Fruit fly (Drosophila melanogaster) whole organism, embryonic: ENCODE results near the gene sol.

Experiments
- BEAF-32 ChIP-seq: fragments of 200-800 bp; sonication (Bioruptor generic); optimal IDR thresholded peaks from 3 replicates; lab custom pipeline; 2017; ENCODE audit warnings: missing biosample characterization, missing genetic modification characterization, mild to moderate bottlenecking, moderate library complexity, missing genetic modification reagents
- C15 ChIP-seq: fragments of 200-800 bp; sonication (Bioruptor generic); IDR thresholded peaks from 3 replicates; pipeline ENCODE4 v1.3.6; 2022; ENCODE audit warnings: missing biosample characterization, missing genetic modification characterization
- CG10147 ChIP-seq: fragments of 200-800 bp; sonication (Bioruptor generic); optimal IDR thresholded peaks from 2 replicates; lab custom pipeline; 2019; ENCODE audit warnings: missing biosample characterization, mild to moderate bottlenecking, missing genetic modification characterization, moderate library complexity
- CG11247 ChIP-seq: fragments of 200-800 bp; sonication (Bioruptor generic); IDR thresholded peaks from 2 replicates; pipeline ENCODE4 v1.3.6; 2022; ENCODE audit warnings: missing biosample characterization, missing genetic modification characterization
- CG12104 ChIP-seq: fragments of 200-800 bp; sonication (Bioruptor generic); optimal IDR thresholded peaks from 3 replicates; lab custom pipeline; 2016; ENCODE audit warnings: missing biosample characterization, missing genetic modification characterization
- CG14050 ChIP-seq: fragments of 200-800 bp; sonication (Bioruptor generic); IDR thresholded peaks from 3 replicates; pipeline ENCODE4 v1.3.6; 2022; ENCODE audit warnings: missing biosample characterization, missing genetic modification characterization
- CG14710 ChIP-seq: fragments of 200-800 bp; sonication (Bioruptor generic); optimal IDR thresholded peaks from 3 replicates; lab custom pipeline; 2019; ENCODE audit warnings: missing biosample characterization, mild to moderate bottlenecking, missing genetic modification characterization, moderate library complexity
- CG14965 ChIP-seq: fragments of 200-800 bp; sonication (Bioruptor generic); optimal IDR thresholded peaks from 2 replicates; lab custom pipeline; 2016; ENCODE audit warnings: missing biosample characterization, missing genetic modification characterization, borderline replicate concordance
- CG15073 ChIP-seq: fragments of 200-800 bp; sonication (Bioruptor generic); optimal IDR thresholded peaks from 2 replicates; lab custom pipeline; 2016; ENCODE audit warnings: missing biosample characterization, missing genetic modification characterization
- CG1602 ChIP-seq: fragments of 200-800 bp; sonication (Bioruptor generic); optimal IDR thresholded peaks from 3 replicates; lab custom pipeline; 2016; ENCODE audit warnings: missing biosample characterization, missing genetic modification characterization
- CG1647 ChIP-seq: fragments of 200-800 bp; sonication (Bioruptor generic); optimal IDR thresholded peaks from 3 replicates; lab custom pipeline; 2016; ENCODE audit warnings: missing biosample characterization, missing genetic modification characterization
- CG16779 ChIP-seq: fragments of 200-800 bp; sonication (Bioruptor generic); IDR thresholded peaks from 2 replicates; pipeline ENCODE4 v1.3.6; 2022; ENCODE audit warnings: missing biosample characterization, missing genetic modification characterization
- CG16813 ChIP-seq: fragments of 200-800 bp; sonication (Bioruptor generic); IDR thresholded peaks from 3 replicates; pipeline ENCODE4 v1.3.6; 2022; ENCODE audit warnings: missing biosample characterization, missing genetic modification characterization; ENCODE audit not compliant: partially characterized antibody
- CG17912 ChIP-seq: fragments of 200-800 bp; sonication (Bioruptor generic); optimal IDR thresholded peaks from 2 replicates; lab custom pipeline; 2018; ENCODE audit warnings: missing biosample characterization, mild to moderate bottlenecking, missing genetic modification characterization
- CG1832 ChIP-seq: fragments of 200-800 bp; sonication (Bioruptor generic); optimal IDR thresholded peaks from 2 replicates; lab custom pipeline; 2017; ENCODE audit warnings: missing biosample characterization, mild to moderate bottlenecking, missing genetic modification characterization, inconsistent platforms
- CG31365 ChIP-seq: fragments of 200-800 bp; sonication (Bioruptor generic); optimal IDR thresholded peaks from 2 replicates; lab custom pipeline; 2018; ENCODE audit warnings: missing biosample characterization, mild to moderate bottlenecking, missing genetic modification characterization
- CG4360 ChIP-seq: fragments of 200-800 bp; sonication (Bioruptor generic); IDR thresholded peaks from 2 replicates; pipeline ENCODE4 v1.3.6; 2022; ENCODE audit warnings: missing biosample characterization, missing genetic modification characterization
- CG5245 ChIP-seq: fragments of 200-800 bp; sonication (Bioruptor generic); optimal IDR thresholded peaks from 3 replicates; lab custom pipeline; 2016; ENCODE audit warnings: missing biosample characterization, missing genetic modification characterization
- CG6654 ChIP-seq: fragments of 200-800 bp; sonication (Bioruptor generic); optimal IDR thresholded peaks from 2 replicates; lab custom pipeline; 2017; ENCODE audit warnings: missing biosample characterization, mild to moderate bottlenecking, missing genetic modification characterization
- CG6791 ChIP-seq: fragments of 200-800 bp; sonication (Bioruptor generic); IDR thresholded peaks from 3 replicates; pipeline ENCODE4 v1.3.6; 2022; ENCODE audit warnings: missing biosample characterization, missing genetic modification characterization; ENCODE audit not compliant: partially characterized antibody
- CG6854 ChIP-seq: fragments of 200-800 bp; sonication (Bioruptor generic); optimal IDR thresholded peaks from 3 replicates; lab custom pipeline; 2017; ENCODE audit warnings: missing biosample characterization, mild to moderate bottlenecking, missing genetic modification characterization
- CG7987 ChIP-seq: fragments of 200-800 bp; sonication (Bioruptor generic); optimal IDR thresholded peaks from 2 replicates; lab custom pipeline; 2018; ENCODE audit warnings: missing biosample characterization, mild to moderate bottlenecking, missing genetic modification characterization, moderate library complexity
- CHES-1-like ChIP-seq: fragments of 200-800 bp; sonication (Bioruptor generic); optimal IDR thresholded peaks from 2 replicates; lab custom pipeline; 2016; ENCODE audit warnings: missing biosample characterization, missing genetic modification characterization
- Dbx ChIP-seq: fragments of 200-800 bp; sonication (Bioruptor generic); IDR thresholded peaks from 3 replicates; pipeline ENCODE4 v1.3.6; 2022; ENCODE audit warnings: missing biosample characterization, missing genetic modification characterization
- Doc2 ChIP-seq: fragments of 200-800 bp; sonication (Bioruptor generic); IDR thresholded peaks from 2 replicates; pipeline ENCODE4 v1.3.6; 2022; ENCODE audit warnings: missing biosample characterization, missing genetic modification characterization
- Drgx ChIP-seq: fragments of 200-800 bp; sonication (Bioruptor generic); IDR thresholded peaks from 2 replicates; pipeline ENCODE4 v1.3.6; 2022; ENCODE audit warnings: missing biosample characterization, missing genetic modification characterization
- Ravus ChIP-seq: fragments of 200-800 bp; sonication (Bioruptor generic); IDR thresholded peaks from 2 replicates; pipeline ENCODE4 v1.3.6; 2022; ENCODE audit warnings: missing biosample characterization, missing genetic modification characterization
- Sox102F ChIP-seq: fragments of 200-800 bp; sonication (Bioruptor generic); optimal IDR thresholded peaks from 2 replicates; lab custom pipeline; 2018; ENCODE audit warnings: missing biosample characterization, mild to moderate bottlenecking, missing genetic modification characterization, moderate library complexity
- bab2 ChIP-seq: fragments of 200-800 bp; sonication (Bioruptor generic); optimal IDR thresholded peaks from 2 replicates; lab custom pipeline; 2016; ENCODE audit warnings: missing biosample characterization, missing genetic modification characterization
- da ChIP-seq: fragments of 200-800 bp; sonication (Bioruptor generic); optimal IDR thresholded peaks from 2 replicates; lab custom pipeline; 2016; ENCODE audit warnings: missing biosample characterization, missing genetic modification characterization
- dan ChIP-seq: fragments of 200-800 bp; sonication (Bioruptor generic); IDR thresholded peaks from 2 replicates; pipeline ENCODE4 v1.3.6; 2022; ENCODE audit warnings: missing biosample characterization, missing genetic modification characterization
- dimm ChIP-seq: fragments of 200-800 bp; sonication (Bioruptor generic); IDR thresholded peaks from 2 replicates; pipeline ENCODE4 v1.3.6; 2022; ENCODE audit warnings: missing biosample characterization, missing genetic modification characterization
- dpn ChIP-seq, 2 experiments: fragments of 200-800 bp; sonication (Bioruptor generic); optimal IDR thresholded peaks; 3 replicates each; lab custom pipeline; 2016; ENCODE audit warnings: missing biosample characterization in 2 of 2, missing genetic modification characterization in 2 of 2
- en ChIP-seq: fragments of 200-800 bp; sonication (Bioruptor generic); optimal IDR thresholded peaks from 2 replicates; lab custom pipeline; 2016; ENCODE audit warnings: missing biosample characterization, missing genetic modification characterization
- gcm2 ChIP-seq: fragments of 200-800 bp; sonication (Bioruptor generic); optimal IDR thresholded peaks from 2 replicates; lab custom pipeline; 2016; ENCODE audit warnings: missing biosample characterization, missing genetic modification characterization
- klu ChIP-seq: fragments of 200-800 bp; sonication (Bioruptor generic); IDR thresholded peaks from 2 replicates; pipeline ENCODE4 v1.3.6; 2022; ENCODE audit warnings: missing biosample characterization, missing genetic modification characterization
- kni ChIP-seq: fragments of 200-800 bp; sonication (Bioruptor generic); optimal IDR thresholded peaks from 3 replicates; lab custom pipeline; 2017; ENCODE audit warnings: mild to moderate bottlenecking, missing biosample characterization, missing genetic modification reagents, missing genetic modification characterization
- nom ChIP-seq: fragments of 200-800 bp; sonication (Bioruptor generic); optimal IDR thresholded peaks from 2 replicates; lab custom pipeline; 2017; ENCODE audit warnings: missing biosample characterization, missing genetic modification characterization, mild to moderate bottlenecking, moderate library complexity, missing genetic modification reagents
- otp ChIP-seq: fragments of 200-800 bp; sonication (Bioruptor generic); IDR thresholded peaks from 3 replicates; pipeline ENCODE4, ENCODE4 v1.3.6; 2022; ENCODE audit warnings: missing biosample characterization, missing genetic modification characterization
- phol ChIP-seq: fragments of 200-800 bp; sonication (Bioruptor generic); optimal IDR thresholded peaks from 3 replicates; lab custom pipeline; 2018; ENCODE audit warnings: missing biosample characterization, mild to moderate bottlenecking, missing genetic modification characterization, moderate library complexity
- pnt ChIP-seq: fragments of 200-800 bp; sonication (Bioruptor generic); optimal IDR thresholded peaks from 3 replicates; lab custom pipeline; 2016; ENCODE audit warnings: missing biosample characterization, missing genetic modification characterization
- pum ChIP-seq: fragments of 200-800 bp; sonication (Bioruptor generic); optimal IDR thresholded peaks from 2 replicates; lab custom pipeline; 2016; ENCODE audit warnings: missing biosample characterization, missing genetic modification characterization
- pzg ChIP-seq: fragments of 200-800 bp; sonication (Bioruptor generic); optimal IDR thresholded peaks from 3 replicates; lab custom pipeline; 2018; ENCODE audit warnings: missing biosample characterization, mild to moderate bottlenecking, missing genetic modification characterization, moderate library complexity
- sens-2 ChIP-seq: fragments of 200-800 bp; sonication (Bioruptor generic); IDR thresholded peaks from 2 replicates; pipeline ENCODE4 v1.3.6; 2022; ENCODE audit warnings: missing biosample characterization, missing genetic modification characterization
- slou ChIP-seq: fragments of 200-800 bp; sonication (Bioruptor generic); optimal IDR thresholded peaks from 3 replicates; lab custom pipeline; 2016; ENCODE audit warnings: missing biosample characterization, missing genetic modification characterization
- stwl ChIP-seq: fragments of 200-800 bp; sonication (Bioruptor generic); optimal IDR thresholded peaks from 3 replicates; lab custom pipeline; 2018; ENCODE audit warnings: missing biosample characterization, mild to moderate bottlenecking, missing genetic modification characterization, moderate library complexity
- tna ChIP-seq: fragments of 200-800 bp; sonication (Bioruptor generic); IDR thresholded peaks from 2 replicates; pipeline ENCODE4 v1.3.6; 2022; ENCODE audit warnings: missing biosample characterization, missing genetic modification characterization; ENCODE audit not compliant: partially characterized antibody
- trh ChIP-seq: fragments of 200-800 bp; sonication (Bioruptor generic); optimal IDR thresholded peaks from 2 replicates; lab custom pipeline; 2016; ENCODE audit warnings: missing biosample characterization, missing genetic modification characterization
- unpg ChIP-seq: fragments of 200-800 bp; sonication (Bioruptor generic); optimal IDR thresholded peaks from 3 replicates; lab custom pipeline; 2018; ENCODE audit warnings: missing biosample characterization, mild to moderate bottlenecking, missing genetic modification characterization, moderate library complexity
- wek ChIP-seq: fragments of 200-800 bp; sonication (Bioruptor generic); optimal IDR thresholded peaks from 3 replicates; lab custom pipeline; 2018; ENCODE audit warnings: missing biosample characterization, mild to moderate bottlenecking, missing genetic modification characterization, moderate library complexity

sol gene

dm6 chrX:21349800-21350309 lies at the start of gene sol, which contains the start of gene peng (continued):
- peak; percentile 78 for TF ChIP-seq pum (GFP tag; lab: Kevin White, UChicago)
- peak; percentile 35; the same call in 1 of the 2 replicates for TF ChIP-seq Drgx (GFP tag; lab: Robert Waterston, UW)
- peak; percentile 60 for TF ChIP-seq CG5245 (GFP tag; lab: Kevin White, UChicago)
- TF ChIP-seq Sox102F (GFP tag; lab: Kevin White, UChicago): peak; percentile 69
- peak; percentile 77 for TF ChIP-seq slou (GFP tag; lab: Kevin White, UChicago)
- TF ChIP-seq phol (tag; lab: Kevin White, UChicago): peak; percentile 77
- TF ChIP-seq CG16779 (GFP tag; lab: Robert Waterston, UW): no peak
- TF ChIP-seq CG31365 (tag; lab: Kevin White, UChicago): no peak
- peak; percentile 52 for TF ChIP-seq klu
- peak; percentile 78 for TF ChIP-seq bab2
- TF ChIP-seq pzg: peak; percentile 42
- no peak for TF ChIP-seq dimm (GFP tag; lab: Robert Waterston, UW)
- TF ChIP-seq nom (GFP tag; lab: Kevin White, UChicago): peak; percentile 18
- peak; percentile 15 for TF ChIP-seq CG7987 (GFP tag; lab: Kevin White, UChicago)
- TF ChIP-seq C15 (GFP tag; lab: Robert Waterston, UW): 0 out of 3 replicates have a peak, but pooled peaks have one; percentile 25
- TF ChIP-seq CHES-1-like (GFP tag; lab: Kevin White, UChicago): peak; percentile 39
- TF ChIP-seq en (GFP tag; lab: Kevin White, UChicago): peak; percentile 38
- TF ChIP-seq CG1647: peak; percentile 40
- TF ChIP-seq CG10147: peak; percentile 72
- peak; percentile 46 for TF ChIP-seq trh (GFP tag; lab: Kevin White, UChicago)
- TF ChIP-seq sens-2 (GFP tag; lab: Robert Waterston, UW): 0 out of 2 replicates have a peak, but pooled peaks have one; percentile 4
- TF ChIP-seq CG4360 (GFP tag; lab: Robert Waterston, UW): no peak
- no peak for TF ChIP-seq CG1832 (GFP tag; lab: Kevin White, UChicago)
- no peak for TF ChIP-seq CG15073 (GFP tag; lab: Kevin White, UChicago)
- TF ChIP-seq CG6654 (GFP tag; lab: Kevin White, UChicago): no peak
- peak; percentile 38 for TF ChIP-seq CG6854
- peak; percentile 69 to 81 for TF ChIP-seq dpn (GFP tag; optimal IDR thresholded peaks at IDR 0.05; lab: Kevin White, UChicago)
- TF ChIP-seq BEAF-32 (GFP tag; lab: Kevin White, UChicago): peak; percentile 44
- TF ChIP-seq stwl: peak; percentile 86
- TF ChIP-seq wek: no peak
- no peak for TF ChIP-seq otp (GFP tag; lab: Robert Waterston, UW)
- no peak for TF ChIP-seq Doc2 (GFP tag; lab: Robert Waterston, UW)
- TF ChIP-seq kni: no peak
- no peak for TF ChIP-seq CG14965 (GFP tag; lab: Kevin White, UChicago)
- TF ChIP-seq tna (GFP tag; lab: Robert Waterston, UW): no peak
- peak; percentile 59; the same call in 2 of the 3 replicates for TF ChIP-seq CG14050 (GFP tag; lab: Robert Waterston, UW)
- peak; percentile 64; the same call in 1 of the 2 replicates for TF ChIP-seq CG11247 (GFP tag; lab: Robert Waterston, UW)
- TF ChIP-seq CG6791 (GFP tag; lab: Robert Waterston, UW): peak; percentile 73
- no peak for TF ChIP-seq CG17912
- TF ChIP-seq pnt (GFP tag; lab: Kevin White, UChicago): peak; percentile 59
- peak; percentile 39 for TF ChIP-seq gcm2
- peak; percentile 80 for TF ChIP-seq CG14710
- TF ChIP-seq da (GFP tag; lab: Kevin White, UChicago): peak; percentile 12
- TF ChIP-seq Ravus (GFP tag; lab: Robert Waterston, UW): no peak
- TF ChIP-seq CG12104 (GFP tag; lab: Kevin White, UChicago): peak; percentile 73
- TF ChIP-seq dan (GFP tag; lab: Robert Waterston, UW): no peak
- TF ChIP-seq Dbx (GFP tag; lab: Robert Waterston, UW): no peak
- peak; percentile 66 for TF ChIP-seq unpg (GFP tag; lab: Kevin White, UChicago)
- peak; percentile 77 for TF ChIP-seq CG1602 (GFP tag; lab: Kevin White, UChicago)
- no peak for TF ChIP-seq CG16813 (GFP tag; lab: Robert Waterston, UW)
